Fruit fly (Drosophila melanogaster) S2 (cell line): Measurements from ENCODE around the gene CG11342.

ENCODE experiments used
- CG8478 ChIP-seq: fragments of >200 bp; optimal IDR thresholded peaks from 2 replicates; lab custom pipeline; 2018
- CTCF ChIP-seq, 2 experiments: fragments of >200 bp; optimal IDR thresholded peaks; 2 replicates each; lab custom pipeline; 2018

- TF ChIP-seq CG8478 (lab: Kevin White, UChicago) (no peak), CTCF (optimal IDR thresholded peaks at IDR 0.05; lab: Kevin White, UChicago) (no peak)
These were observed 15.8 kb upstream of the CG11342 start for dm6 chr3L:4383104-4383503.
